Fruit fly (Drosophila melanogaster) whole organism, embryonic: ENCODE results near the gene CG9270.
A peak's percentile ranks its signal among the peaks of the same experiment; 100 is the strongest.

ENCODE experiments used
- BEAF-32 ChIP-seq: fragments of 200-800 bp; sonication (Bioruptor generic); optimal IDR thresholded peaks from 3 replicates; lab custom pipeline; 2017; ENCODE audit warnings: missing biosample characterization, missing genetic modification characterization, mild to moderate bottlenecking, moderate library complexity, missing genetic modification reagents
- CG11504 ChIP-seq: fragments of 200-800 bp; sonication (Bioruptor generic); optimal IDR thresholded peaks from 3 replicates; lab custom pipeline; 2019; ENCODE audit warnings: missing biosample characterization, mild to moderate bottlenecking, missing genetic modification characterization, moderate library complexity
- CG11696 ChIP-seq: fragments of 200-800 bp; sonication (Bioruptor generic); IDR thresholded peaks from 2 replicates; pipeline ENCODE4 v1.3.6; 2022; ENCODE audit warnings: missing biosample characterization, missing genetic modification characterization
- CG12071 ChIP-seq: fragments of 200-800 bp; sonication (Bioruptor generic); optimal IDR thresholded peaks from 3 replicates; lab custom pipeline; 2018; ENCODE audit warnings: missing biosample characterization, mild to moderate bottlenecking, missing genetic modification characterization
- CG13775 ChIP-seq: fragments of 200-800 bp; sonication (Bioruptor generic); optimal IDR thresholded peaks from 3 replicates; lab custom pipeline; 2017; ENCODE audit warnings: missing biosample characterization, mild to moderate bottlenecking, missing genetic modification characterization
- CG13894 ChIP-seq: fragments of 200-800 bp; sonication (Bioruptor generic); optimal IDR thresholded peaks from 3 replicates; lab custom pipeline; 2018; ENCODE audit warnings: missing biosample characterization, mild to moderate bottlenecking, missing genetic modification characterization, moderate library complexity
- CG14710 ChIP-seq: fragments of 200-800 bp; sonication (Bioruptor generic); optimal IDR thresholded peaks from 3 replicates; lab custom pipeline; 2019; ENCODE audit warnings: missing biosample characterization, mild to moderate bottlenecking, missing genetic modification characterization, moderate library complexity
- CG14965 ChIP-seq: fragments of 200-800 bp; sonication (Bioruptor generic); optimal IDR thresholded peaks from 2 replicates; lab custom pipeline; 2016; ENCODE audit warnings: missing biosample characterization, missing genetic modification characterization, borderline replicate concordance
- CG15073 ChIP-seq: fragments of 200-800 bp; sonication (Bioruptor generic); optimal IDR thresholded peaks from 2 replicates; lab custom pipeline; 2016; ENCODE audit warnings: missing biosample characterization, missing genetic modification characterization
- CG2120 ChIP-seq: fragments of 200-800 bp; sonication (Bioruptor generic); optimal IDR thresholded peaks from 3 replicates; lab custom pipeline; 2016; ENCODE audit warnings: missing biosample characterization, missing genetic modification characterization
- CG34422 ChIP-seq: fragments of 200-800 bp; sonication (Bioruptor generic); IDR thresholded peaks from 3 replicates; pipeline ENCODE4 v1.3.6; 2022; ENCODE audit warnings: missing biosample characterization, missing genetic modification characterization
- CG4360 ChIP-seq: fragments of 200-800 bp; sonication (Bioruptor generic); IDR thresholded peaks from 2 replicates; pipeline ENCODE4 v1.3.6; 2022; ENCODE audit warnings: missing biosample characterization, missing genetic modification characterization
- CG4707 ChIP-seq: fragments of 200-800 bp; sonication (Bioruptor generic); optimal IDR thresholded peaks from 2 replicates; lab custom pipeline; 2018; ENCODE audit warnings: missing biosample characterization, mild to moderate bottlenecking, missing genetic modification characterization, moderate library complexity
- CG6683 ChIP-seq: fragments of 200-800 bp; sonication (Bioruptor generic); optimal IDR thresholded peaks from 2 replicates; lab custom pipeline; 2017; ENCODE audit warnings: missing biosample characterization, mild to moderate bottlenecking, missing genetic modification characterization, missing genetic modification reagents
- CG7839 ChIP-seq: fragments of 200-800 bp; sonication (Bioruptor generic); optimal IDR thresholded peaks from 3 replicates; lab custom pipeline; 2018; ENCODE audit warnings: missing biosample characterization, mild to moderate bottlenecking, missing genetic modification characterization, moderate library complexity
- CG8478 ChIP-seq: fragments of >200 bp; optimal IDR thresholded peaks from 2 replicates; lab custom pipeline; 2018
- CG9876 ChIP-seq: fragments of 200-800 bp; sonication (Bioruptor generic); optimal IDR thresholded peaks from 2 replicates; lab custom pipeline; 2016; ENCODE audit warnings: missing biosample characterization, missing genetic modification characterization
- Camta ChIP-seq: fragments of 200-800 bp; sonication (Bioruptor generic); optimal IDR thresholded peaks from 2 replicates; lab custom pipeline; 2016; ENCODE audit warnings: missing biosample characterization, missing genetic modification characterization
- D19A ChIP-seq: fragments of 200-800 bp; optimal IDR thresholded peaks from 3 replicates; lab custom pipeline; 2019; ENCODE audit warnings: missing biosample characterization, mild to moderate bottlenecking, missing genetic modification characterization, moderate library complexity
- Dad ChIP-seq: fragments of 200-800 bp; sonication (Bioruptor generic); optimal IDR thresholded peaks from 3 replicates; lab custom pipeline; 2016; ENCODE audit warnings: missing biosample characterization, missing genetic modification characterization
- Dbx ChIP-seq: fragments of 200-800 bp; sonication (Bioruptor generic); IDR thresholded peaks from 3 replicates; pipeline ENCODE4 v1.3.6; 2022; ENCODE audit warnings: missing biosample characterization, missing genetic modification characterization
- Doc2 ChIP-seq: fragments of 200-800 bp; sonication (Bioruptor generic); IDR thresholded peaks from 2 replicates; pipeline ENCODE4 v1.3.6; 2022; ENCODE audit warnings: missing biosample characterization, missing genetic modification characterization
- E2f2 ChIP-seq: fragments of 200-800 bp; sonication (Bioruptor generic); IDR thresholded peaks from 2 replicates; pipeline ENCODE4 v1.3.6; 2022; ENCODE audit warnings: missing biosample characterization, missing genetic modification characterization
- MESR4 ChIP-seq: fragments of 200-800 bp; sonication (Bioruptor generic); optimal IDR thresholded peaks from 2 replicates; lab custom pipeline; 2018; ENCODE audit warnings: missing biosample characterization, mild to moderate bottlenecking, missing genetic modification characterization, moderate library complexity
- Mad ChIP-seq: fragments of 200-800 bp; sonication (Bioruptor generic); optimal IDR thresholded peaks from 2 replicates; lab custom pipeline; 2016; ENCODE audit warnings: missing biosample characterization, missing genetic modification characterization
- Meics ChIP-seq: fragments of 200-800 bp; sonication (Bioruptor generic); optimal IDR thresholded peaks from 2 replicates; lab custom pipeline; 2017; ENCODE audit warnings: missing biosample characterization, mild to moderate bottlenecking, missing genetic modification characterization
- Oaz ChIP-seq: fragments of 200-800 bp; sonication (Bioruptor generic); IDR thresholded peaks from 2 replicates; pipeline ENCODE4 v1.3.6; 2022; ENCODE audit warnings: missing biosample characterization, missing genetic modification characterization
- Ptx1 ChIP-seq: fragments of 200-800 bp; sonication (Bioruptor generic); IDR thresholded peaks from 2 replicates; pipeline ENCODE4 v1.3.6; 2022; ENCODE audit warnings: missing biosample characterization, missing genetic modification characterization
- Rfx ChIP-seq: fragments of 200-800 bp; sonication (Bioruptor generic); IDR thresholded peaks from 2 replicates; pipeline ENCODE4 v1.3.6; 2022; ENCODE audit warnings: missing biosample characterization, missing genetic modification characterization
- Six4 ChIP-seq: fragments of 200-800 bp; sonication (Bioruptor generic); optimal IDR thresholded peaks from 2 replicates; lab custom pipeline; 2016; ENCODE audit warnings: missing biosample characterization, missing genetic modification characterization
- Sox102F ChIP-seq: fragments of 200-800 bp; sonication (Bioruptor generic); optimal IDR thresholded peaks from 2 replicates; lab custom pipeline; 2018; ENCODE audit warnings: missing biosample characterization, mild to moderate bottlenecking, missing genetic modification characterization, moderate library complexity
- Sry-β ChIP-seq: fragments of 200-800 bp; sonication (Bioruptor generic); optimal IDR thresholded peaks from 2 replicates; lab custom pipeline; 2018; ENCODE audit warnings: missing biosample characterization, mild to moderate bottlenecking, missing genetic modification characterization, moderate library complexity
- amos ChIP-seq: fragments of 200-800 bp; sonication (Bioruptor generic); IDR thresholded peaks from 2 replicates; pipeline ENCODE4 v1.3.6; 2022; ENCODE audit warnings: missing biosample characterization, missing genetic modification characterization; ENCODE audit not compliant: partially characterized antibody
- ap ChIP-seq: fragments of 200-800 bp; sonication (Bioruptor generic); IDR thresholded peaks from 2 replicates; pipeline ENCODE4 v1.3.6; 2022; ENCODE audit warnings: missing biosample characterization, missing genetic modification characterization
- cato ChIP-seq: fragments of 200-800 bp; sonication (Bioruptor generic); optimal IDR thresholded peaks from 2 replicates; lab custom pipeline; 2016; ENCODE audit warnings: missing biosample characterization, missing genetic modification characterization, borderline replicate concordance
- crc ChIP-seq: fragments of 200-800 bp; sonication (Bioruptor generic); optimal IDR thresholded peaks from 2 replicates; lab custom pipeline; 2016; ENCODE audit warnings: missing biosample characterization, missing genetic modification characterization
- dmrt11E ChIP-seq: fragments of 200-800 bp; sonication (Bioruptor generic); optimal IDR thresholded peaks from 3 replicates; lab custom pipeline; 2018; ENCODE audit warnings: missing biosample characterization, mild to moderate bottlenecking, missing genetic modification characterization, moderate library complexity
- fru ChIP-seq: fragments of >200 bp; optimal IDR thresholded peaks from 2 replicates; lab custom pipeline; 2017
- inv ChIP-seq: fragments of 200-800 bp; sonication (Bioruptor generic); IDR thresholded peaks from 2 replicates; pipeline ENCODE4 v1.3.6; 2022; ENCODE audit warnings: missing biosample characterization, missing genetic modification characterization; ENCODE audit not compliant: partially characterized antibody
- onecut ChIP-seq: fragments of 200-800 bp; sonication (Bioruptor generic); IDR thresholded peaks from 2 replicates; pipeline ENCODE4 v1.3.6; 2022; ENCODE audit warnings: missing biosample characterization, missing genetic modification characterization
- otp ChIP-seq: fragments of 200-800 bp; sonication (Bioruptor generic); IDR thresholded peaks from 3 replicates; pipeline ENCODE4, ENCODE4 v1.3.6; 2022; ENCODE audit warnings: missing biosample characterization, missing genetic modification characterization
- run ChIP-seq: fragments of 200-800 bp; sonication (Bioruptor generic); optimal IDR thresholded peaks from 3 replicates; lab custom pipeline; 2018; ENCODE audit warnings: missing biosample characterization, mild to moderate bottlenecking, missing genetic modification characterization
- sna ChIP-seq: fragments of 200-800 bp; sonication (Bioruptor generic); IDR thresholded peaks from 2 replicates; pipeline ENCODE4 v1.3.6; 2022; ENCODE audit warnings: missing biosample characterization, missing genetic modification characterization; ENCODE audit not compliant: partially characterized antibody
- sob ChIP-seq: fragments of 200-800 bp; sonication (Bioruptor generic); IDR thresholded peaks from 2 replicates; pipeline ENCODE4 v1.3.6; 2022; ENCODE audit warnings: missing biosample characterization, missing genetic modification characterization
- stwl ChIP-seq: fragments of 200-800 bp; sonication (Bioruptor generic); optimal IDR thresholded peaks from 3 replicates; lab custom pipeline; 2018; ENCODE audit warnings: missing biosample characterization, mild to moderate bottlenecking, missing genetic modification characterization, moderate library complexity
- trem ChIP-seq: fragments of 200-800 bp; optimal IDR thresholded peaks from 3 replicates; lab custom pipeline; 2019; ENCODE audit warnings: missing biosample characterization, mild to moderate bottlenecking, missing genetic modification characterization, moderate library complexity
- wek ChIP-seq: fragments of 200-800 bp; sonication (Bioruptor generic); optimal IDR thresholded peaks from 3 replicates; lab custom pipeline; 2018; ENCODE audit warnings: missing biosample characterization, mild to moderate bottlenecking, missing genetic modification characterization, moderate library complexity
- zen2 ChIP-seq: fragments of 200-800 bp; sonication (Bioruptor generic); IDR thresholded peaks from 3 replicates; pipeline ENCODE4 v1.3.6; 2022; ENCODE audit warnings: missing biosample characterization, missing genetic modification characterization; ENCODE audit not compliant: partially characterized antibody

Gene CG9270

dm6 chr2L:20922196-20923087 is 11.5 kb downstream of the CG9270 start, which contains the start of gene Mtp (continued):
- TF ChIP-seq CG14710 (tag; lab: Kevin White, UChicago) (peak; percentile 77), CG12071 (GFP tag; lab: Kevin White, UChicago) (peak; percentile 62), amos (GFP tag; lab: Robert Waterston, UW) (peak; percentile 52; the same call in 1 of the 2 replicates), wek (GFP tag; lab: Kevin White, UChicago) (peak; percentile 50), Dbx (GFP tag; lab: Robert Waterston, UW) (no peak), onecut (GFP tag; lab: Robert Waterston, UW) (peak; percentile 37; the same call in 1 of the 2 replicates), CG11504 (tag; lab: Kevin White, UChicago) (peak; percentile 79), sna (GFP tag; lab: Robert Waterston, UW) (no peak), CG11696 (GFP tag; lab: Robert Waterston, UW) (0 out of 2 replicates have a peak, but pooled peaks have one; percentile 46), CG13894 (tag; lab: Kevin White, UChicago) (no peak), Oaz (peak; percentile 57; the same call in 1 of the 2 replicates), Ptx1 (peak; percentile 80; the same call in 1 of the 2 replicates), Mad (peak; percentile 78), CG2120 (peak; percentile 82), CG6683 (GFP tag; lab: Kevin White, UChicago) (peak; percentile 19), dmrt11E (tag; lab: Kevin White, UChicago) (peak; percentile 76), Six4 (GFP tag; lab: Kevin White, UChicago) (peak; percentile 59), fru (lab: Kevin White, UChicago) (no peak), crc (GFP tag; lab: Kevin White, UChicago) (peak; percentile 41), CG8478 (no peak), BEAF-32 (peak; percentile 22), inv (GFP tag; lab: Robert Waterston, UW) (no peak), zen2 (GFP tag; lab: Robert Waterston, UW) (no peak), Rfx (GFP tag; lab: Robert Waterston, UW) (peak; percentile 73), Sox102F (GFP tag; lab: Kevin White, UChicago) (peak; percentile 77), Doc2 (GFP tag; lab: Robert Waterston, UW) (no peak), D19A (tag; lab: Kevin White, UChicago) (peak; percentile 71), CG7839 (peak; percentile 82), CG13775 (peak; percentile 70), Sry-β (peak; percentile 22), sob (peak; percentile 68), CG14965 (GFP tag; lab: Kevin White, UChicago) (peak; percentile 9), E2f2 (peak; percentile 57), CG4360 (GFP tag; lab: Robert Waterston, UW) (0 out of 2 replicates have a peak, but pooled peaks have one; percentile 23), stwl (peak; percentile 4), run (no peak), MESR4 (GFP tag; lab: Kevin White, UChicago) (peak; percentile 19), CG34422 (peak; percentile 30; the same call in 1 of the 3 replicates), Camta (GFP tag; lab: Kevin White, UChicago) (peak; percentile 66), Meics (GFP tag; lab: Kevin White, UChicago) (peak; percentile 48), CG15073 (GFP tag; lab: Kevin White, UChicago) (no peak), trem (tag; lab: Kevin White, UChicago) (peak; percentile 46), ap (GFP tag; lab: Robert Waterston, UW) (no peak), otp (GFP tag; lab: Robert Waterston, UW) (peak; percentile 62; the same call in 2 of the 3 replicates), cato (no peak), Dad (GFP tag; lab: Kevin White, UChicago) (peak; percentile 47), CG9876 (GFP tag; lab: Kevin White, UChicago) (peak; percentile 51), CG4707 (GFP tag; lab: Kevin White, UChicago) (peak; percentile 97)
